Worm (Caenorhabditis elegans) whole organism, midembryonic: ENCODE data around the gene nhr-72.

Experiments used
- T22C8.4 ChIP-seq: fragments of 200-800 bp; sonication (Bioruptor generic); IDR thresholded peaks from 2 replicates; pipeline ENCODE4 v1.3.6; 2022; ENCODE audit warnings: missing genetic modification characterization, missing compliant biosample characterization
- cog-1 ChIP-seq: sonication (generic microtip); optimal IDR thresholded peaks from 2 replicates; lab custom pipeline; 2016; ENCODE audit warnings: missing genetic modification characterization, missing compliant biosample characterization
- flt-1 ChIP-seq: fragments of 200-800 bp; sonication (Bioruptor generic); IDR thresholded peaks from 2 replicates; pipeline ENCODE4 v1.3.6; 2022; ENCODE audit warnings: missing genetic modification characterization, missing compliant biosample characterization
- klf-2 ChIP-seq: fragments of 200-800 bp; sonication (Bioruptor generic); conservative IDR thresholded peaks from 2 replicates; pipeline ENCODE4 v1.3.6; 2022; ENCODE audit warnings: missing genetic modification reagents, missing genetic modification characterization, missing compliant biosample characterization
- med-1 ChIP-seq: sonication (generic microtip); optimal IDR thresholded peaks from 2 replicates; lab custom pipeline; 2017; ENCODE audit warnings: missing genetic modification characterization, mild to moderate bottlenecking, missing compliant biosample characterization, antibody characterized with exemption, missing genetic modification reagents; ENCODE audit not compliant: insufficient read depth
- ref-1 ChIP-seq: fragments of 200-800 bp; sonication (Bioruptor generic); conservative IDR thresholded peaks from 2 replicates; pipeline ENCODE4 v1.3.6; 2022; ENCODE audit warnings: missing genetic modification reagents, missing genetic modification characterization, missing compliant biosample characterization
- tab-1 ChIP-seq: fragments of 200-800 bp; sonication (Bioruptor generic); IDR thresholded peaks from 2 replicates; pipeline ENCODE4 v1.3.6; 2022; ENCODE audit warnings: missing genetic modification characterization, missing compliant biosample characterization
- ztf-23 ChIP-seq: fragments of 200-800 bp; sonication (Bioruptor generic); IDR thresholded peaks from 2 replicates; pipeline ENCODE4 v1.3.6; 2022; ENCODE audit warnings: missing genetic modification reagents, missing genetic modification characterization, missing compliant biosample characterization
- ztf-29 ChIP-seq: fragments of 200-800 bp; sonication (Bioruptor generic); IDR thresholded peaks from 2 replicates; pipeline ENCODE4 v1.3.6; 2022; ENCODE audit warnings: missing genetic modification reagents, missing genetic modification characterization, missing compliant biosample characterization

nhr-72 gene

ce11 chrII:3850655-3851054 is at the start of gene nhr-72:
nhr-72 (minus strand) TSS chrII:3850755.
- no peak for TF ChIP-seq flt-1 (GFP tag; lab: Robert Waterston, UW)
- TF ChIP-seq cog-1 (tag; lab: Kevin White, UChicago), result no peak
- no peak for TF ChIP-seq ref-1 (GFP tag; lab: Robert Waterston, UW)
- no peak for TF ChIP-seq T22C8.4 (GFP tag; lab: Robert Waterston, UW)
- TF ChIP-seq klf-2 (GFP tag; lab: Robert Waterston, UW), result no peak
- no peak for TF ChIP-seq med-1
- TF ChIP-seq tab-1 (GFP tag; lab: Robert Waterston, UW), result no peak
- TF ChIP-seq ztf-23, result no peak
- TF ChIP-seq ztf-29 (GFP tag; lab: Robert Waterston, UW), result no peak

DNA sequence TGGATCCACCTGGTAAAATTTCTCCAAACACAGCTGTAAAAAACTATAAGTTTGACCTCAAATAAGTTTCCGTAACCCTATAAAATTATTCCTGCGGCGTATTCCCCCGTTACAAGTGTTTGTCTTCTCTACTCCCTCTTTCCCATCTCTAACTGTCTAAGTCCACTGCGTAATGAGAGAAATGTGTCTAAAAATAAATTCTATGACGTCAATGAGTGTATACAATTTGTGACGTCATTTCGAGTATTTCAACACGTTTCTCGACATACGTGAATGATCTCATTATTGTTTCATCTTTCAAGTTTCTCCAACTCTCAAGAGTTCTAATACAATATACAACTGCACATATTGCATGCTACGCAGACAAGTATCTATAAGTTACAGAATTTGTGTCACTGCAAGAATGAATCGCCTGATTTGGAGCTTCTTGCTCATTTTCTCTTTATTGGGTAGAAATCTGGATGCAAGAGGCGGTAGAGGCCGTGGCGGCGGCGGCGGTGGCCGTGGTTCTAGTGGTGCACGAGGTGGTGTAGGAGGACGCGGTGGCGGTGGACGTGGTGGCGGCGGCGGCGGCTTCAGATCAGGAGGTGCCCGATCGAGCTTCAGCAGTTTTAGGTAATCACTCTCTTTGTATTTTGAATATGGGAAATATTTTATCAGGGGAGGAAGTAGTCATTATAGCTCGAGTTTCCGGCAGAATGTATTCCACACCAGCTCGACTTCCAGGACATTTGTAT is 47.4 kb upstream of the nhr-72 start, which contains the start of gene F53C3.6:
TSS of gene F53C3.6 (plus strand) at position 385 of the 737 bp plus-strand sequence.
- no peak for TF ChIP-seq ztf-23
- TF ChIP-seq cog-1 (tag; lab: Kevin White, UChicago), result peak; percentile 32
- no peak for TF ChIP-seq ref-1 (GFP tag; lab: Robert Waterston, UW)
- no peak for TF ChIP-seq tab-1 (GFP tag; lab: Robert Waterston, UW)
- no peak for TF ChIP-seq med-1
- TF ChIP-seq ztf-29 (GFP tag; lab: Robert Waterston, UW), result no peak
- TF ChIP-seq flt-1 (GFP tag; lab: Robert Waterston, UW), result peak; percentile 31; the same call in 1 of the 2 replicates
- no peak for TF ChIP-seq T22C8.4 (GFP tag; lab: Robert Waterston, UW)
- no peak for TF ChIP-seq klf-2 (GFP tag; lab: Robert Waterston, UW)

- no peak for TF ChIP-seq ztf-29 (GFP tag; lab: Robert Waterston, UW)
- peak; percentile 71 for TF ChIP-seq cog-1 (tag; lab: Kevin White, UChicago)
Observed at ce11 chrII:3896920-3897319, 46.4 kb upstream of the nhr-72 start.

DNA sequence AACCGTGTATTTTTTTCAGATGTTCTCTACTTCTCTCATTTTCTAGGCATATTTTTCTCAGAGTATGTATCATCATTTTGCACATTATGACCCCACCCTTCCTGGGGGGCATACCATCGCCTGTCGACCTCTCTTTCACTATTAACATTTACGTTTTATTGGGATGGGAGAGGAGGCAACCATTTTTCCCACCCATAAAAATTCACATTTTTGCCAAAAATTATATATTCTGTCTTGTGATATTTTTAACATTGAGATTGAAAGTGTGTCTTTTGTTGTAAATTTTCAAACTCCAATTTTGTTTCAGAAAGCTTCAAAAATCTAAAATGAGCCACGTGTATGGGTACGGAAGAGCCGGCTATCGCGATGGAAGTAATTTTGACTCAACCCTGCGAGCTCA is 44.2 kb upstream of the nhr-72 start, which contains the start of gene F53C3.7:
TSS of gene F53C3.7 (plus strand) at position 301 of the 400 bp plus-strand sequence.
- no peak for TF ChIP-seq ref-1 (GFP tag; lab: Robert Waterston, UW)
- no peak for TF ChIP-seq klf-2 (GFP tag; lab: Robert Waterston, UW)
- TF ChIP-seq tab-1 (GFP tag; lab: Robert Waterston, UW), result no peak
- TF ChIP-seq cog-1 (tag; lab: Kevin White, UChicago), result no peak
- TF ChIP-seq T22C8.4 (GFP tag; lab: Robert Waterston, UW), result no peak
- no peak for TF ChIP-seq med-1
- TF ChIP-seq flt-1 (GFP tag; lab: Robert Waterston, UW), result no peak
- TF ChIP-seq ztf-29 (GFP tag; lab: Robert Waterston, UW), result no peak
- TF ChIP-seq ztf-23, result no peak

DNA sequence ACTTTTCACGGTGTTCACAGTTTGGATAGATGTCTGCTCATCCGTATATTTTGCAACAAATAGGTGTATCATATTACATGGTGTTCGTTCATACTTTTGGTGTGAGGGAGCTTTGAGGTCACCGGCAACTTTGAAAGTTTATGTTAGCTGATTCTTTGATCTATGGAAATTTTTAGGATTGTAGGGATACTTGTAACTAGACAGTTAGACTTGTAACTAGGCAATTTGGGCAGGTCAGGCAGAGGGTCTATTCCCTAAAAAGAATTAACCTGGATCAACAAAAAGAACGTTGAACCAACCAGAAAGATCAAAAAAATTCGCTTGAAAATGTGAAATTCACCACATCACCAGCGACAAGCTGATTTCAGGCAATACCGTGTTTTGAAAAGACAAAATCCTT is 43.4 kb upstream of the nhr-72 start:
- TF ChIP-seq tab-1 (GFP tag; lab: Robert Waterston, UW), result no peak

DNA sequence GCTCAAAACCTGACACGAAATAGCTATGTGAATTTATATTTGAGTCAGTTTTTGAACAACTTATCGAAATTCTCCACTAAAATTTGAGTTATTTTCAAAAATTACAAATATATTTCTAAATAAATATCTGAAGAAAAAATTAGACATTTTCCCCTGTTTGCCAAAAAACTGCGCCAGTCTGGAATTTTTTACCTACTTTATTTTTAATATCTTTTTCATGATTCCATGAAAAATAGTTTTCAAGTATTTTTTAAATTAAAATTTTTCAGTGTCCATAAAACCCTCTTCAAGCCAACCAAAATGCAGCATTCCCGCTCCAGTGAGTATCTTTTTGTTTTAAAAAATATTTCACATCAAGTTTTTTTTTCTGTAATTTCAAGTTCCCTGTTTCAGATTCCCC is 40.6 kb upstream of the nhr-72 start, which contains the start of gene F53C3.8:
TSS of gene F53C3.8 (plus strand) at position 301 of the 400 bp plus-strand sequence.
- TF ChIP-seq flt-1 (GFP tag; lab: Robert Waterston, UW) (no peak), ztf-29 (GFP tag; lab: Robert Waterston, UW) (no peak), tab-1 (GFP tag; lab: Robert Waterston, UW) (no peak), ref-1 (GFP tag; lab: Robert Waterston, UW) (no peak), ztf-23 (no peak), cog-1 (tag; lab: Kevin White, UChicago) (no peak), med-1 (no peak), klf-2 (GFP tag; lab: Robert Waterston, UW) (no peak), T22C8.4 (GFP tag; lab: Robert Waterston, UW) (no peak)

ce11 chrII:3879945-3880344 is 29.4 kb upstream of the nhr-72 start, which contains the start of gene nhr-166:
nhr-166 (plus strand) TSS chrII:3880245.
- TF ChIP-seq T22C8.4 (GFP tag; lab: Robert Waterston, UW) (no peak), cog-1 (tag; lab: Kevin White, UChicago) (no peak), klf-2 (GFP tag; lab: Robert Waterston, UW) (no peak), tab-1 (GFP tag; lab: Robert Waterston, UW) (no peak), med-1 (no peak), ztf-23 (no peak), ztf-29 (GFP tag; lab: Robert Waterston, UW) (no peak), ref-1 (GFP tag; lab: Robert Waterston, UW) (no peak), flt-1 (GFP tag; lab: Robert Waterston, UW) (no peak)

DNA sequence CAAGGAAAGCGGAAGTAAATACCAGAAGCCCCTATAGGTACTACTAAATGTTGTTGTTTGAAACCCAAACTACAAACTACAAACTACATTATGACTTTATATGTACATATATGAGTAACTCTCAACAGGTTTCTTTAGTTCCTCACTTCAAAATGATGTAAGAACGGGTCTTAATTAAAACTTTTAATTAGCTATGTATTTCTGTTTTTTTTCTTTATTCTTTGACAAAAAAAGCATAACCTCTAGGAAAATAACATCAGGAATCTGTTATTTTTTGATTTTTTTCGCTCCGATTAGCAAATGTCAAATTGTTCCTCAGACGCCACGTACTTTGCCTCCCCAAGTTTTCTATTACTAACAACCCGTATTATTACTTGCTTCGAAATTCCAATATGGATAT is 27.8 kb upstream of the nhr-72 start, which contains the start of gene srh-250:
TSS of gene srh-250 (plus strand) at position 301 of the 400 bp plus-strand sequence.
- TF ChIP-seq ztf-23, result no peak
- no peak for TF ChIP-seq tab-1 (GFP tag; lab: Robert Waterston, UW)
- TF ChIP-seq flt-1 (GFP tag; lab: Robert Waterston, UW), result no peak
- no peak for TF ChIP-seq med-1
- TF ChIP-seq ztf-29 (GFP tag; lab: Robert Waterston, UW), result no peak
- TF ChIP-seq T22C8.4 (GFP tag; lab: Robert Waterston, UW), result no peak
- TF ChIP-seq cog-1 (tag; lab: Kevin White, UChicago), result no peak
- TF ChIP-seq ref-1 (GFP tag; lab: Robert Waterston, UW), result no peak
- TF ChIP-seq klf-2 (GFP tag; lab: Robert Waterston, UW), result no peak

ce11 chrII:3877874-3878273 is 27.3 kb upstream of the nhr-72 start, which contains the start of gene sdz-7:
sdz-7 (minus strand) TSS chrII:3877974.
- TF ChIP-seq ztf-23 (no peak), klf-2 (GFP tag; lab: Robert Waterston, UW) (no peak), med-1 (no peak), cog-1 (tag; lab: Kevin White, UChicago) (no peak), tab-1 (GFP tag; lab: Robert Waterston, UW) (no peak), ref-1 (GFP tag; lab: Robert Waterston, UW) (no peak), flt-1 (GFP tag; lab: Robert Waterston, UW) (no peak), ztf-29 (GFP tag; lab: Robert Waterston, UW) (no peak), T22C8.4 (GFP tag; lab: Robert Waterston, UW) (no peak)
